Worm (Caenorhabditis elegans) whole organism, early embryonic: ENCODE data around the gene C37C3.1.

Experiments used
- ceh-36 ChIP-seq: sonication (generic microtip); optimal IDR thresholded peaks from 2 replicates; lab custom pipeline; 2016; ENCODE audit warnings: missing genetic modification characterization, inconsistent platforms, missing compliant biosample characterization
- pes-1 ChIP-seq: fragments of 200-800 bp; sonication (Bioruptor generic); IDR thresholded peaks from 2 replicates; pipeline ENCODE4 v1.3.6; 2022; ENCODE audit warnings: missing genetic modification reagents, missing genetic modification characterization, missing compliant biosample characterization
- scrt-1 ChIP-seq: fragments of 200-800 bp; sonication (Bioruptor generic); IDR thresholded peaks from 2 replicates; pipeline ENCODE4 v1.3.6; 2022; ENCODE audit warnings: missing genetic modification characterization, missing compliant biosample characterization
- sea-1 ChIP-seq: fragments of 200-800 bp; sonication (Bioruptor generic); conservative IDR thresholded peaks from 2 replicates; pipeline ENCODE4 v1.3.6; 2022; ENCODE audit warnings: missing genetic modification characterization, missing compliant biosample characterization

DNA sequence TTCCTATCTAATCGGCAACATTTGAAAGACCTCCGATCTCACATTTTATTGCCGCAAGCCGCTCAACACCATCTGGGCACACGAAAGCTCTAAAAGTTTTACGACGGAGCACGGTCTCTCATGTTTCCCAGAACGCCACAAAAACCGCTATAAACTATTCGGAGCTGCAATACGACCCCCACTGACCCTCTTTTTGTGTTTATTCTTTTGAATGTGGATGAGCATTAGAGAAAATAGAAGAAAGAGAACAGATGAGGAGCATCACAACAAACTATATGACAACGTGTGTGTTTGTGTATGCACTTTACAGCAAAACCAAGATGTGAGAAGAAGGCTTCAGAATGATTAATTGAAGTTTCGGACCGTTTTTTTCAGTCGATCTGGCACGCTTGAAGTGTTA is 33.6 kb upstream of the C37C3.1 start:
- no peak for TF ChIP-seq pes-1 (GFP tag; lab: Robert Waterston, UW)
- TF ChIP-seq scrt-1 (GFP tag; lab: Robert Waterston, UW), result no peak
- TF ChIP-seq ceh-36 (tag; lab: Kevin White, UChicago), result no peak
- TF ChIP-seq sea-1 (GFP tag; lab: Robert Waterston, UW), result no peak
